Fruit fly (Drosophila melanogaster): ENCODE results near the gene spg.

The spg gene

DNA sequence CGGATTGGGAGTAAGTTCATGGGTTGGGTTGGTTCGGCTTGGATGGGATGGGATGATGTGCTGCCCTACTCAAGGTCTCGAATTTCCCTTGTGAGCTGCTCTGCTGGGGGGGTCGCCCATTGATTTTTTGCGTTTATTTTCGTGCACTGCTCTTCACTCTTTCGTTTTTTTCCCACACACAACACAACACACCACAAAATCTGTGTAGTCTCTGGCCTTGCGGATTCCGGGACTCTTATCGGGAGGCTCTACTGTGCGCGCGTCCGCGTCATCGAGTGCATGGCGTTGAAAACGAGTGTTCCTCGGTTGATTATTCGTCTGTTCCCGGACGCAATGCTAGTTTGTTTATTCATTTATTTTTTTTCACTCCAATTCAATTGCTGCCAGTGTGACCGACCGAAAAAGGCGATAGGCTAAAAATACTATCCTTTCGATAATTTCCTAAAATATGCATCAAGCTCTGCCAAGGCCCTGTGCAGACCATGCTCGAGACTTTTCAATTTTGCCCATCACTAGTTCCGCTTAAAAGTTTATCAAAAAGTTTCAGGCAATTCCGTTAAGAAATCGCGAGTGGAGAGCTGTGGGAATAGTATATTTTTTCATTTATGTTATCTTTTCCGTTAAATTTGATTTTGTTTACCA lies 13.3 kb upstream of the spg start, which contains the start of gene WASp:
WASp (minus strand) TSS at position 399 of the 642 bp plus-strand sequence.
- TF ChIP-seq ovo (GFP tag; optimal IDR thresholded peaks at IDR 0.05) (peak; percentile 66), CG7101 (tag; optimal IDR thresholded peaks at IDR 0.05) (peak; percentile 70), CG5204 (GFP tag; optimal IDR thresholded peaks at IDR 0.05) (peak; percentile 6), CG33017 (tag; optimal IDR thresholded peaks at IDR 0.05) (peak; percentile 32), cic (GFP tag; optimal IDR thresholded peaks at IDR 0.05) (peak; percentile 14), tj (GFP tag; optimal IDR thresholded peaks at IDR 0.05) (peak; percentile 5), Hr96 (GFP tag; optimal IDR thresholded peaks at IDR 0.05) (peak; percentile 40), Crg-1 (GFP tag; optimal IDR thresholded peaks at IDR 0.05) (peak; percentile 24), CG12768 (GFP tag; optimal IDR thresholded peaks at IDR 0.05) (no peak), toe (GFP tag; optimal IDR thresholded peaks at IDR 0.05) (peak; percentile 2), kay (GFP tag; ENCODE audit: borderline replicate concordance) (no peak), CG1620 (GFP tag; optimal IDR thresholded peaks at IDR 0.05) (peak; percentile 56), Clk (GFP tag; optimal IDR thresholded peaks at IDR 0.05) (no peak), Mnt (GFP tag; optimal IDR thresholded peaks at IDR 0.05) (peak; percentile 43), bab1 (GFP tag; optimal IDR thresholded peaks at IDR 0.05) (peak; percentile 76), cnc (optimal IDR thresholded peaks at IDR 0.05) (no peak), CG11617 (GFP tag; optimal IDR thresholded peaks at IDR 0.05) (no peak), CG7045 (GFP tag; optimal IDR thresholded peaks at IDR 0.05) (no peak), pad (GFP tag; optimal IDR thresholded peaks at IDR 0.05) (peak; percentile 18), CG14711 (tag; optimal IDR thresholded peaks at IDR 0.05) (peak; percentile 33)

DNA sequence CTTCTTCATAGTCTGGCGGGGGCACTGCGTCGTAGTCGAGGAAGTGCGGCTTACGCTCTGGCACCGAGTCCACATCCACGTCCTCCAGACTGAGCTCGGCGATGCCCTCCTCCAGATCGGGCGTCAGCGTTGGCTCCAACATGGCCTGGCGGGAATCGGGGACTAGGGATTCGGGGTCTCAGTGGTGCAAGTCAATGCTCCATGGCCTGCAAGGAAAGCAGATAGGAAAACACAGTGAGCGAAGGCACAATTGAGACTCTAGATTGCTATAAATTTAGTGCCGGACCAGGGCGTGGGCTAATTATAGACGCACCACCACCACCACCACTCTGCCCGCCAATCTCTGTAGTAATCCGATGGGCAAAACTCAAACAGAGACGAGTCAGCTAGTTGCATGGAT lies 4.5 kb upstream of the spg start:
- no peak for TF ChIP-seq Hr96 (GFP tag; optimal IDR thresholded peaks at IDR 0.05)
- no peak for TF ChIP-seq CG7045 (GFP tag; optimal IDR thresholded peaks at IDR 0.05)
- TF ChIP-seq CG14711 (tag; optimal IDR thresholded peaks at IDR 0.05) = no peak
- TF ChIP-seq ovo (GFP tag; optimal IDR thresholded peaks at IDR 0.05) = no peak
- no peak for TF ChIP-seq CG11617 (GFP tag; optimal IDR thresholded peaks at IDR 0.05)
- TF ChIP-seq CG1620 (GFP tag; optimal IDR thresholded peaks at IDR 0.05) = no peak
- TF ChIP-seq Clk (GFP tag; optimal IDR thresholded peaks at IDR 0.05) = no peak
- TF ChIP-seq Mnt (GFP tag; optimal IDR thresholded peaks at IDR 0.05) = no peak
- no peak for TF ChIP-seq CG33017 (tag; optimal IDR thresholded peaks at IDR 0.05)
- no peak for TF ChIP-seq tj (GFP tag; optimal IDR thresholded peaks at IDR 0.05)
- TF ChIP-seq CG5204 (GFP tag; optimal IDR thresholded peaks at IDR 0.05) = no peak
- no peak for TF ChIP-seq pad (GFP tag; optimal IDR thresholded peaks at IDR 0.05)
- TF ChIP-seq bab1 (GFP tag; optimal IDR thresholded peaks at IDR 0.05) = no peak
- no peak for TF ChIP-seq Crg-1 (GFP tag; optimal IDR thresholded peaks at IDR 0.05)
- no peak for TF ChIP-seq cnc (optimal IDR thresholded peaks at IDR 0.05)
- TF ChIP-seq CG7101 (tag; optimal IDR thresholded peaks at IDR 0.05) = no peak

DNA sequence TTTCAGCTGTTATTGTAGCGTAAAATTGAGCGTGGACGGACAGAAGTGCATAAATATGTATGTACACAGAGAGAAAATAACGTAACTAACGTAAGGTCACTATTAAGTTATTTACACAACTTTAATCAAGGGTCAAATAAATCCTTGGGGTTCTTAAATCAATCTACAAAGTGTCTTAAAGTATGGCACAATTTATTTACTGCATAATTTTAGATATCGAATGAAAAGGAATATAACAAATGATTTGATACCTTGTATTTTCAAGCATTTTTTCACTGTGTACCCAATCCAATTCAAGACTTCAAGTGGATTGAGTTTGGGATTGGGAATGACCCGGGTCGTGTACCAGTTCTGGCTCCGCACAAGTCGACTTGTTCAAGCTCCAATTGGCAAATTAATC lies 3.1 kb upstream of the spg start:
- TF ChIP-seq Crg-1 (GFP tag; optimal IDR thresholded peaks at IDR 0.05) (no peak), CG14711 (tag; optimal IDR thresholded peaks at IDR 0.05) (no peak), toe (GFP tag; optimal IDR thresholded peaks at IDR 0.05) (no peak), ovo (GFP tag; optimal IDR thresholded peaks at IDR 0.05) (no peak), Mnt (GFP tag; optimal IDR thresholded peaks at IDR 0.05) (no peak), bab1 (GFP tag; optimal IDR thresholded peaks at IDR 0.05) (no peak), CG12768 (GFP tag; optimal IDR thresholded peaks at IDR 0.05) (no peak), Hr96 (GFP tag; optimal IDR thresholded peaks at IDR 0.05) (no peak), CG11617 (GFP tag; optimal IDR thresholded peaks at IDR 0.05) (no peak), cnc (optimal IDR thresholded peaks at IDR 0.05) (no peak), Clk (GFP tag; optimal IDR thresholded peaks at IDR 0.05) (no peak), kay (GFP tag; ENCODE audit: borderline replicate concordance) (no peak), CG1620 (GFP tag; optimal IDR thresholded peaks at IDR 0.05) (no peak)

dm6 chr3R:28842431-28842830 lies 2.6 kb upstream of the spg start:
- TF ChIP-seq CG11617 (GFP tag; optimal IDR thresholded peaks at IDR 0.05) = no peak
- peak; percentile 4 for TF ChIP-seq cic (GFP tag; optimal IDR thresholded peaks at IDR 0.05)
- TF ChIP-seq CG14711 (tag; optimal IDR thresholded peaks at IDR 0.05) = no peak

DNA sequence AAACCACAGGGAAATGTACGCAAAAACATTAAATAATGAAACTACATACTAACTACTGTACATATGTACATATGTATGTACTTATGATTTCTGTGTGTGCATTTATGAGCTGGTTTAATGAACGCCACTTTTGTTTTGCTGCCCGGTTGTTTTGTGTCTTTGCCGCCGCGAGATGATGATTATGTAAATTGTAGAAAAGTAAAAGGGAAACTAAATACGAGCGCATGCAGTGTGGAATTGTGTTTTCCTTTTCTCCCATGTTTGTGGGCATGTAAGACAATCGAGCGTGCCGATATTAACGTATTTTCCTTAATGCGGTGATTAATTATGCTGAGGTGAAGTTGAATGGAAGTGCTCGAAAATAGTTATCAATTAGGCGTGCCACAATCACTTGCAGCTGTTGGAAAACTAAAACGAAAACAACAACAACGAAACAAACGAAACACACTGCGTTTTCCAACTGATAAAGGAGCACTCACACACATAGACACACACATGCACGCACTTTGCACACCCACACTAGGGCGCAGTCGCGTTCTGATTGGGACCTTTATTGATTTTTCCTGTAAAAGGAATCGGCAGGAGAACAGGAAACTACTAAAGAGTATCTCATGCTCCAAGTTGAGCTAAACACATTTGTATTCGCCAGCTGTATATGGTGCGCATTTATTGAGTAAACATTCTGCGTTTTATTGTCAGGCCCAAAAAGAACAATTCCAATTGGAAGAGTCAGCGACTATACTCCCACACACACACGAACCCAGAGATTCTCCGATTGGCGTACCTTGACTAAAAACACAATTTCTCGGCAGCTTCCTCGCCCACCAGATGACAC lies 1.1 kb upstream of the spg start:
- TF ChIP-seq tj (GFP tag; optimal IDR thresholded peaks at IDR 0.05) = peak; percentile 61
- no peak for TF ChIP-seq cnc (optimal IDR thresholded peaks at IDR 0.05)
- no peak for TF ChIP-seq CG33017 (tag; optimal IDR thresholded peaks at IDR 0.05)

DNA sequence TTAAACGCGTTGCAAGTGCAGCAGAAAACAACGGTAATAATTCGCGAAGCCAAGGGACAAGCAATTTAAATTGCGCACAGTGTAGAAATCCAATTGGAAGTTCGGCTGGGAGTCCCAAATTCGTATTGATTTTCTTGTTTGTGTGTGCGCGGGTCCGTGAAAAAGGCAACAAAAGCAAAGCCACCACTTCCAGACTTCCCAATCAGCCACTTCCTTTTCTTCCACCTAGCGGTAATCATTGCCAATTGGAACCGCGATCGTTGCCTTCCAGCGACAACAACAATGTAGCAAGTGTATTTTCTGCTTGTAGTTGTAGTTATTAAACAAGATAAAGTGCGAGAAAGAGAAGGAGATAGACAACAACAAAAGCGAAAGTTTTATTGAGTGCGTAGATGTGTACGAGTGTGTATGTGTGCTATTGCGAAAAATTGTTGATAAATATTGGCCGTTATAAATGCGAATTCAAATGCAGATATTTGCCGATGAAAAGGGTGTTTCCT lies 357 bp downstream of the spg start:
- TF ChIP-seq CG1620 (GFP tag; optimal IDR thresholded peaks at IDR 0.05) (no peak), cic (GFP tag; optimal IDR thresholded peaks at IDR 0.05) (no peak), Clk (GFP tag; optimal IDR thresholded peaks at IDR 0.05) (no peak), Mnt (GFP tag; optimal IDR thresholded peaks at IDR 0.05) (no peak), CG7101 (tag; optimal IDR thresholded peaks at IDR 0.05) (no peak), tj (GFP tag; optimal IDR thresholded peaks at IDR 0.05) (peak; percentile 31), CG33017 (tag; optimal IDR thresholded peaks at IDR 0.05) (no peak)
